Fruit fly (Drosophila melanogaster): Measurements from ENCODE around the gene CG42450.

Gene CG42450

dm6 chrX:18800167-18800566, 12.9 kb upstream of the CG42450 start (continued):
- TF ChIP-seq Drgx (GFP tag; IDR thresholded peaks at IDR 0.05): peak; percentile 57; the same call in 1 of the 2 replicates
- no peak for TF ChIP-seq CG33213 (GFP tag; optimal IDR thresholded peaks at IDR 0.05)
- TF ChIP-seq D19A (tag; optimal IDR thresholded peaks at IDR 0.05): peak; percentile 95
- no peak for TF ChIP-seq CG4854 (GFP tag; optimal IDR thresholded peaks at IDR 0.05)
- no peak for TF ChIP-seq wdn (GFP tag; IDR thresholded peaks at IDR 0.05)
- TF ChIP-seq bsh (GFP tag; optimal IDR thresholded peaks at IDR 0.05): peak in 1 of 2 experiments; percentile 65

dm6 chrX:18801293-18801692, 11.8 kb upstream of the CG42450 start:
- no peak for TF ChIP-seq tin (GFP tag; optimal IDR thresholded peaks at IDR 0.05)

- TF ChIP-seq Pdp1 (GFP tag; optimal IDR thresholded peaks at IDR 0.05): peak in 1 of 2 experiments; percentile 58
- TF ChIP-seq CG34224 (GFP tag; IDR thresholded peaks at IDR 0.05; ENCODE audit: partially characterized antibody): no peak
- TF ChIP-seq CG30403 (GFP tag; optimal IDR thresholded peaks at IDR 0.05): no peak
- no peak for TF ChIP-seq CG13123 (GFP tag; optimal IDR thresholded peaks at IDR 0.05)
- no peak for TF ChIP-seq Ada2b (GFP tag; IDR thresholded peaks at IDR 0.05)
- no peak for TF ChIP-seq Jarid2 (GFP tag; optimal IDR thresholded peaks at IDR 0.05)
- TF ChIP-seq cad (GFP tag; optimal IDR thresholded peaks at IDR 0.05): no peak
- no peak for TF ChIP-seq dm (GFP tag; optimal IDR thresholded peaks at IDR 0.05)
- no peak for TF ChIP-seq Poxn (GFP tag; IDR thresholded peaks at IDR 0.05)
- no peak for TF ChIP-seq CG17612 (GFP tag; IDR thresholded peaks at IDR 0.05)
- TF ChIP-seq stwl (tag; optimal IDR thresholded peaks at IDR 0.05): peak; percentile 0
- no peak for TF ChIP-seq insv (GFP tag; optimal IDR thresholded peaks at IDR 0.05)
- TF ChIP-seq gem (tag; optimal IDR thresholded peaks at IDR 0.05): no peak
- TF ChIP-seq CG10979 (tag; optimal IDR thresholded peaks at IDR 0.05): no peak
- TF ChIP-seq trem (tag; optimal IDR thresholded peaks at IDR 0.05): no peak
- no peak for TF ChIP-seq CG34422 (GFP tag; IDR thresholded peaks at IDR 0.05)
- no peak for TF ChIP-seq psq (GFP tag; optimal IDR thresholded peaks at IDR 0.05)
- TF ChIP-seq CG4424 (GFP tag; optimal IDR thresholded peaks at IDR 0.05): no peak
- no peak for TF ChIP-seq ken (GFP tag; IDR thresholded peaks at IDR 0.05)
- TF ChIP-seq CG1832 (GFP tag; optimal IDR thresholded peaks at IDR 0.05): no peak
- TF ChIP-seq CG6791 (GFP tag; IDR thresholded peaks at IDR 0.05; ENCODE audit: partially characterized antibody): no peak
- no peak for TF ChIP-seq nmo (GFP tag; optimal IDR thresholded peaks at IDR 0.05)
- 0 out of 2 replicates have a peak, but pooled peaks have one; percentile 17 for TF ChIP-seq ara (GFP tag; IDR thresholded peaks at IDR 0.05)
- no peak for TF ChIP-seq wdn (GFP tag; IDR thresholded peaks at IDR 0.05)
- no peak for TF ChIP-seq Dbx (GFP tag; IDR thresholded peaks at IDR 0.05)
- no peak for TF ChIP-seq CG11695 (GFP tag; IDR thresholded peaks at IDR 0.05)
- no peak for TF ChIP-seq org-1 (GFP tag; optimal IDR thresholded peaks at IDR 0.05)
- TF ChIP-seq CG14050 (GFP tag; IDR thresholded peaks at IDR 0.05): no peak
- TF ChIP-seq CG9437 (GFP tag; optimal IDR thresholded peaks at IDR 0.05): no peak
- TF ChIP-seq Hr51 (GFP tag; optimal IDR thresholded peaks at IDR 0.05): no peak
- TF ChIP-seq CG8478 (optimal IDR thresholded peaks at IDR 0.05): no peak
- peak; percentile 66 for TF ChIP-seq CG8290 (GFP tag; optimal IDR thresholded peaks at IDR 0.05)
- no peak for TF ChIP-seq CG8290 (tag; optimal IDR thresholded peaks at IDR 0.05)
- TF ChIP-seq CG2199 (GFP tag; IDR thresholded peaks at IDR 0.05): 0 out of 3 replicates have a peak, but pooled peaks have one; percentile 42
- no peak for TF ChIP-seq ssp (GFP tag; IDR thresholded peaks at IDR 0.05)
- no peak for TF ChIP-seq zfh2 (GFP tag; optimal IDR thresholded peaks at IDR 0.05)
- no peak for TF ChIP-seq ab (GFP tag; optimal IDR thresholded peaks at IDR 0.05)
- TF ChIP-seq CG4730 (GFP tag; IDR thresholded peaks at IDR 0.05): no peak
- TF ChIP-seq CG12236 (GFP tag; optimal IDR thresholded peaks at IDR 0.05): no peak
- TF ChIP-seq Elba2 (GFP tag; optimal IDR thresholded peaks at IDR 0.05): peak; percentile 14
- TF ChIP-seq CG3065 (GFP tag; optimal IDR thresholded peaks at IDR 0.05): no peak
- TF ChIP-seq tll (GFP tag; optimal IDR thresholded peaks at IDR 0.05): no peak
- TF ChIP-seq sr (GFP tag; IDR thresholded peaks at IDR 0.05): no peak
These were observed 8.1 kb upstream of the CG42450 start for dm6 chrX:18805036-18805435.
